Worm (Caenorhabditis elegans): ENCODE data around the gene F20G2.6.

DNA sequence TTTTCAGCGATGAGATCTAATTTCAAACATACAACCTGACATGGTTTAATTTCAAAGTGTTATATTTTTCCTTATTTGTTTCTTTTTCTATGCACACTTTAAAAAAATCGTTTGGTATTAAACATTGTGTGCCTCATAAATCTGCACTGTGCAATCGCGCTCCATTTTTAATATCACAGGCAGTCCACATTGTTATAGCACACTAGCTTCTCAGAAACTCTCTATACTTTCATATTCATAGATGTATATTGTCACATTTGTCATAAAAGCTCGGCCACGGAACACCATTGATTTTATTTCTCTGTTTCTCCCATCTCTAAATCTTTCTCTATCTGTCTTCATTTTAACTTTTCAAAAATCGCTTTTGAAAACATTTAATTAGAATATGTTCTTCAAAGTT is 5.5 kb upstream of the F20G2.6 start:
- TF ChIP-seq ztf-4 (tag; optimal IDR thresholded peaks at IDR 0.05) (no peak), unc-55 (GFP tag; optimal IDR thresholded peaks at IDR 0.05) (peak; percentile 94), lin-13 (GFP tag; optimal IDR thresholded peaks at IDR 0.05) (peak; percentile 25), nhr-25 (tag; optimal IDR thresholded peaks at IDR 0.05) (no peak), unc-62 (GFP tag; optimal IDR thresholded peaks at IDR 0.05) (no peak), nhr-23 (tag; optimal IDR thresholded peaks at IDR 0.05) (no peak), nhr-11 (tag; optimal IDR thresholded peaks at IDR 0.05) (no peak), nhr-129 (tag; optimal IDR thresholded peaks at IDR 0.05) (no peak), fos-1 (tag; optimal IDR thresholded peaks at IDR 0.05) (peak; percentile 39), lin-11 (tag; optimal IDR thresholded peaks at IDR 0.05) (no peak), zag-1 (tag; optimal IDR thresholded peaks at IDR 0.05) (no peak)
